Worm (Caenorhabditis elegans) whole organism, L1 larva: Measurements from ENCODE around the gene tmem-145.

Experiments used
- dpl-1 ChIP-seq, 3 experiments: fragments of 150-350 bp in 2 of 3; sonication (generic microtip) in 1 of 3; optimal IDR thresholded peaks; 2 replicates each; lab custom pipeline; 2014 to 2017; ENCODE audit warnings: missing biosample characterization in 3 of 3, missing genetic modification characterization in 3 of 3, missing genetic modification reagents in 3 of 3
- egl-27 ChIP-seq, 2 experiments: fragments of 150-350 bp in 1 of 2; sonication (generic microtip); optimal IDR thresholded peaks; 3 replicates each; lab custom pipeline; 2017 to 2018; ENCODE audit warnings: missing biosample characterization in 2 of 2, missing genetic modification characterization in 2 of 2, missing genetic modification reagents in 2 of 2
- lin-13 ChIP-seq: fragments of 150-350 bp; optimal IDR thresholded peaks from 2 replicates; lab custom pipeline; 2014; ENCODE audit warnings: missing biosample characterization, missing genetic modification reagents, missing genetic modification characterization
- lin-35 ChIP-seq, 2 experiments: fragments of 150-350 bp; optimal IDR thresholded peaks; 2 replicates each; lab custom pipeline; 2014; ENCODE audit warnings: missing biosample characterization in 2 of 2, missing genetic modification characterization in 2 of 2, missing genetic modification reagents in 2 of 2
- mdl-1 ChIP-seq, 2 experiments: fragments of 150-350 bp; optimal IDR thresholded peaks; 2 replicates each; lab custom pipeline; 2014 to 2017; ENCODE audit warnings: missing biosample characterization in 2 of 2, missing genetic modification characterization in 2 of 2, inconsistent platforms in 1 of 2
- nhr-90 ChIP-seq: sonication (generic microtip); optimal IDR thresholded peaks from 2 replicates; lab custom pipeline; 2016; ENCODE audit warnings: mild to moderate bottlenecking, missing genetic modification characterization, missing compliant biosample characterization; ENCODE audit not compliant: poor library complexity
- pqm-1 ChIP-seq: sonication (generic microtip); optimal IDR thresholded peaks from 3 replicates; lab custom pipeline; 2017; ENCODE audit warnings: missing biosample characterization, missing genetic modification characterization
- sox-4 ChIP-seq: sonication (generic microtip); optimal IDR thresholded peaks from 2 replicates; lab custom pipeline; 2016; ENCODE audit warnings: missing genetic modification characterization, missing compliant biosample characterization
- ztf-11 ChIP-seq, 2 experiments: sonication (generic microtip); optimal IDR thresholded peaks; 2 replicates each; lab custom pipeline; 2016 to 2017; ENCODE audit warnings: missing genetic modification characterization in 2 of 2, missing biosample characterization in 1 of 2, missing compliant biosample characterization in 1 of 2

ce11 chrX:12123152-12123551 lies 49.5 kb upstream of the tmem-145 start, which contains the start of gene T01H10.11:
- no peak for TF ChIP-seq mdl-1 (tag; optimal IDR thresholded peaks at IDR 0.05; lab: Kevin White, UChicago)
- TF ChIP-seq sox-4 (tag; lab: Kevin White, UChicago): no peak
- no peak for TF ChIP-seq pqm-1 (tag; lab: Kevin White, UChicago)
- no peak for TF ChIP-seq dpl-1 (GFP tag; optimal IDR thresholded peaks at IDR 0.05; lab: Kevin White, UChicago)
- TF ChIP-seq lin-13 (GFP tag; lab: Kevin White, UChicago): no peak
- no peak for TF ChIP-seq ztf-11 (tag; optimal IDR thresholded peaks at IDR 0.05; lab: Kevin White, UChicago)
- no peak for TF ChIP-seq nhr-90
- no peak for TF ChIP-seq lin-35 (GFP tag; optimal IDR thresholded peaks at IDR 0.05; lab: Kevin White, UChicago)
- TF ChIP-seq egl-27 (tag; optimal IDR thresholded peaks at IDR 0.05; lab: Kevin White, UChicago): no peak
